Worm (Caenorhabditis elegans): ENCODE results near the gene ifp-1.

The ifp-1 gene

ce11 chrX:9637700-9638099 is 42.3 kb downstream of the ifp-1 start (continued):
- TF ChIP-seq cebp-2 (GFP tag; IDR thresholded peaks at IDR 0.05): 0 out of 2 replicates have a peak, but pooled peaks have one; percentile 82
- TF ChIP-seq repo-1 (tag; optimal IDR thresholded peaks at IDR 0.05): no peak
- 0 out of 2 replicates have a peak, but pooled peaks have one; percentile 76 for TF ChIP-seq ceh-58 (GFP tag; IDR thresholded peaks at IDR 0.05)
- no peak for TF ChIP-seq lag-1 (GFP tag; IDR thresholded peaks at IDR 0.05)
- peak; percentile 71 for TF ChIP-seq ZK185.1 (tag; optimal IDR thresholded peaks at IDR 0.05; ENCODE audit: poor library complexity, severe bottlenecking)
- peak; percentile 83; the same call in 1 of the 2 replicates for TF ChIP-seq ztf-25 (GFP tag; IDR thresholded peaks at IDR 0.05)
- TF ChIP-seq mel-28 (tag; optimal IDR thresholded peaks at IDR 0.05; ENCODE audit: borderline replicate concordance): no peak
- peak; percentile 69 for TF ChIP-seq hmg-20 (GFP tag; IDR thresholded peaks at IDR 0.05)
- TF ChIP-seq aptf-2 (GFP tag; conservative IDR thresholded peaks at IDR 0.05): no peak
- no peak for TF ChIP-seq tbx-9 (tag; optimal IDR thresholded peaks at IDR 0.05; ENCODE audit: borderline replicate concordance)
- no peak for TF ChIP-seq ztf-3 (GFP tag; optimal IDR thresholded peaks at IDR 0.05)
- TF ChIP-seq egrh-3 (GFP tag; IDR thresholded peaks at IDR 0.05): peak; percentile 36; the same call in 1 of the 2 replicates
- no peak for TF ChIP-seq fkh-3 (tag; optimal IDR thresholded peaks at IDR 0.05)
- peak; percentile 14 to 57 for TF ChIP-seq let-607 (tag; optimal IDR thresholded peaks at IDR 0.05)
- TF ChIP-seq pha-4 (tag; optimal IDR thresholded peaks at IDR 0.05): no peak
- TF ChIP-seq rcor-1 (GFP tag; IDR thresholded peaks at IDR 0.05): peak; percentile 73
- TF ChIP-seq ztf-28 (GFP tag; IDR thresholded peaks at IDR 0.05): no peak
- TF ChIP-seq bed-1 (GFP tag; IDR thresholded peaks at IDR 0.05): peak; percentile 85; the same call in 1 of the 2 replicates
- no peak for TF ChIP-seq madf-8 (GFP tag; conservative IDR thresholded peaks at IDR 0.05)
- TF ChIP-seq sdz-38 (tag; optimal IDR thresholded peaks at IDR 0.05): no peak
- TF ChIP-seq Y79H2A.3 (GFP tag; conservative IDR thresholded peaks at IDR 0.05): 0 out of 2 replicates have a peak, but pooled peaks have one; percentile 28
- TF ChIP-seq attf-5 (GFP tag; optimal IDR thresholded peaks at IDR 0.05): peak; percentile 22
- TF ChIP-seq ztf-6 (GFP tag; IDR thresholded peaks at IDR 0.05): no peak
- TF ChIP-seq ekl-4 (GFP tag; IDR thresholded peaks at IDR 0.05): no peak
- TF ChIP-seq ceh-100 (GFP tag; IDR thresholded peaks at IDR 0.05): peak; percentile 61
- peak; percentile 11 for TF ChIP-seq ets-4 (GFP tag; optimal IDR thresholded peaks at IDR 0.05)
- TF ChIP-seq ztf-18 (tag; optimal IDR thresholded peaks at IDR 0.05): peak; percentile 66
- peak; percentile 37 for TF ChIP-seq ceh-27 (GFP tag; optimal IDR thresholded peaks at IDR 0.05)
- peak; percentile 86 for TF ChIP-seq snpc-1.3 (tag; optimal IDR thresholded peaks at IDR 0.05; ENCODE audit: insufficient read depth)
- TF ChIP-seq ceh-79 (tag; optimal IDR thresholded peaks at IDR 0.05): peak; percentile 65
- no peak for TF ChIP-seq dpl-1 (GFP tag; optimal IDR thresholded peaks at IDR 0.05)
- no peak for TF ChIP-seq unc-130 (GFP tag; optimal IDR thresholded peaks at IDR 0.05)
- peak; percentile 60 for TF ChIP-seq F57A8.1 (GFP tag; optimal IDR thresholded peaks at IDR 0.05)
- peak; percentile 71; the same call in 1 of the 2 replicates for TF ChIP-seq Y53G8AR.9 (GFP tag; conservative IDR thresholded peaks at IDR 0.05)
- TF ChIP-seq tbp1 (GFP tag; optimal IDR thresholded peaks at IDR 0.05): peak; percentile 95
- peak; percentile 14 for TF ChIP-seq gei-17 (GFP tag; optimal IDR thresholded peaks at IDR 0.05)
- TF ChIP-seq lsy-27 (tag; optimal IDR thresholded peaks at IDR 0.05; ENCODE audit: borderline replicate concordance, insufficient read depth): no peak
- TF ChIP-seq lir-1 (GFP tag; conservative IDR thresholded peaks at IDR 0.05): 0 out of 2 replicates have a peak, but pooled peaks have one; percentile 21
- peak; percentile 55 for TF ChIP-seq akir-1 (GFP tag; optimal IDR thresholded peaks at IDR 0.05)
- TF ChIP-seq F57C9.4 (tag; optimal IDR thresholded peaks at IDR 0.05): no peak
- TF ChIP-seq F22D6.2 (tag; optimal IDR thresholded peaks at IDR 0.05): no peak
- peak; percentile 45 for TF ChIP-seq lin-54 (GFP tag; optimal IDR thresholded peaks at IDR 0.05)
- peak; percentile 36; the same call in 1 of the 2 replicates for TF ChIP-seq attf-6 (GFP tag; IDR thresholded peaks at IDR 0.05)
- peak; percentile 41 for TF ChIP-seq dpff-1 (tag; optimal IDR thresholded peaks at IDR 0.05)
- peak; percentile 72 for TF ChIP-seq sptf-2 (GFP tag; optimal IDR thresholded peaks at IDR 0.05)
- TF ChIP-seq hrde-1 (tag; optimal IDR thresholded peaks at IDR 0.05; ENCODE audit: borderline replicate concordance): peak; percentile 68
- TF ChIP-seq C06A6.2 (GFP tag; conservative IDR thresholded peaks at IDR 0.05): no peak
- peak; percentile 84 for TF ChIP-seq mxl-1 (tag; optimal IDR thresholded peaks at IDR 0.05)
